Fruit fly (Drosophila melanogaster) ovary, adult (tissue): ENCODE data around the gene Ir40a.

ENCODE experiments used
- CG17801 ChIP-seq: fragments of 200-800 bp; optimal IDR thresholded peaks from 2 replicates; lab custom pipeline; 2019; ENCODE audit warnings: missing biosample characterization, mild to moderate bottlenecking, missing genetic modification characterization, moderate library complexity; ENCODE audit not compliant: partially characterized antibody

Gene Ir40a

dm6 chr2L:22146247-22146646 lies 67.9 kb downstream of the Ir40a start:
- no peak for TF ChIP-seq CG17801

- no peak for TF ChIP-seq CG17801
Observed at dm6 chr2L:22145269-22145917, 68.8 kb downstream of the Ir40a start.

dm6 chr2L:22144127-22144526 lies 70.0 kb downstream of the Ir40a start:
- TF ChIP-seq CG17801, result no peak

dm6 chr2L:22142696-22143176 lies 71.4 kb downstream of the Ir40a start:
- no peak for TF ChIP-seq CG17801

- no peak for TF ChIP-seq CG17801
Observed at dm6 chr2L:22139960-22140359, 74.2 kb downstream of the Ir40a start.
